Worm (Caenorhabditis elegans) whole organism, L2 larva: ENCODE measurements around the gene E02H9.1.

Source experiments
- ZK546.5 ChIP-seq: sonication (generic microtip); optimal IDR thresholded peaks from 2 replicates; lab custom pipeline; 2017; ENCODE audit warnings: missing biosample characterization, missing genetic modification characterization
- peb-1 ChIP-seq: fragments of 150-350 bp; optimal IDR thresholded peaks from 2 replicates; lab custom pipeline; 2014; ENCODE audit warnings: missing biosample characterization, missing genetic modification characterization
- skn-1 ChIP-seq: sonication (generic microtip); optimal IDR thresholded peaks from 2 replicates; lab custom pipeline; 2017; ENCODE audit warnings: missing biosample characterization, missing genetic modification characterization

- no peak for TF ChIP-seq peb-1 (tag; lab: Kevin White, UChicago)
- TF ChIP-seq skn-1 (tag; lab: Kevin White, UChicago) = no peak
- TF ChIP-seq ZK546.5 = no peak
These were observed 29.7 kb upstream of the E02H9.1 start, which contains the start of gene E02H9.13 for ce11 chrIII:2438543-2438942.
